Fruit fly (Drosophila melanogaster) whole organism, adult: ENCODE results near the gene phol.
A peak's percentile ranks its signal among the peaks of the same experiment; 100 is the strongest.

Experiments
- CG11617 ChIP-seq: fragments of 200-800 bp; sonication (Bioruptor generic); optimal IDR thresholded peaks from 2 replicates; lab custom pipeline; 2017; ENCODE audit warnings: mild to moderate bottlenecking, missing biosample characterization, missing genetic modification reagents, missing genetic modification characterization
- CG12768 ChIP-seq: fragments of 200-800 bp; sonication (Bioruptor generic); optimal IDR thresholded peaks from 2 replicates; lab custom pipeline; 2017; ENCODE audit warnings: missing biosample characterization, missing genetic modification characterization, mild to moderate bottlenecking, moderate library complexity, missing genetic modification reagents
- CG14711 ChIP-seq: fragments of 200-800 bp; sonication (Bioruptor generic); optimal IDR thresholded peaks from 2 replicates; lab custom pipeline; 2018; ENCODE audit warnings: missing biosample characterization, mild to moderate bottlenecking, missing genetic modification characterization, moderate library complexity
- CG1620 ChIP-seq: fragments of 200-800 bp; sonication (Bioruptor generic); optimal IDR thresholded peaks from 2 replicates; lab custom pipeline; 2016; ENCODE audit warnings: missing biosample characterization, missing genetic modification characterization
- CG33017 ChIP-seq: fragments of 200-800 bp; sonication (Bioruptor generic); optimal IDR thresholded peaks from 2 replicates; lab custom pipeline; 2018; ENCODE audit warnings: missing biosample characterization, mild to moderate bottlenecking, missing genetic modification characterization, moderate library complexity
- CG5204 ChIP-seq: fragments of 200-800 bp; sonication (Bioruptor generic); optimal IDR thresholded peaks from 2 replicates; lab custom pipeline; 2016; ENCODE audit warnings: missing biosample characterization, missing genetic modification characterization
- CG7045 ChIP-seq: fragments of 200-800 bp; sonication (Bioruptor generic); optimal IDR thresholded peaks from 2 replicates; lab custom pipeline; 2017; ENCODE audit warnings: missing biosample characterization, mild to moderate bottlenecking, missing genetic modification characterization
- CG7101 ChIP-seq: fragments of 200-800 bp; sonication (Bioruptor generic); optimal IDR thresholded peaks from 2 replicates; lab custom pipeline; 2018; ENCODE audit warnings: missing biosample characterization, mild to moderate bottlenecking, missing genetic modification characterization, moderate library complexity
- Clk ChIP-seq: fragments of 200-800 bp; sonication (Bioruptor generic); optimal IDR thresholded peaks from 2 replicates; lab custom pipeline; 2017; ENCODE audit warnings: missing biosample characterization, missing genetic modification characterization
- Crg-1 ChIP-seq: fragments of 200-800 bp; sonication (Bioruptor generic); optimal IDR thresholded peaks from 2 replicates; lab custom pipeline; 2016; ENCODE audit warnings: missing biosample characterization, missing genetic modification characterization
- Hr96 ChIP-seq: fragments of 200-800 bp; sonication (Bioruptor generic); optimal IDR thresholded peaks from 2 replicates; lab custom pipeline; 2016; ENCODE audit warnings: missing biosample characterization, missing genetic modification characterization
- Mnt ChIP-seq: fragments of 200-800 bp; sonication (Bioruptor generic); optimal IDR thresholded peaks from 2 replicates; lab custom pipeline; 2016; ENCODE audit warnings: missing biosample characterization, mild to moderate bottlenecking, missing genetic modification characterization
- bab1 ChIP-seq: fragments of 200-800 bp; sonication (Bioruptor generic); optimal IDR thresholded peaks from 3 replicates; lab custom pipeline; 2019; ENCODE audit warnings: missing biosample characterization, mild to moderate bottlenecking, missing genetic modification characterization, moderate library complexity
- cic ChIP-seq: fragments of 200-800 bp; sonication (Bioruptor generic); optimal IDR thresholded peaks from 2 replicates; lab custom pipeline; 2017; ENCODE audit warnings: missing biosample characterization, mild to moderate bottlenecking, missing genetic modification characterization, moderate library complexity
- cnc ChIP-seq, 2 experiments: fragments of >200 bp; optimal IDR thresholded peaks; 2 replicates each; lab custom pipeline; 2017
- kay ChIP-seq: fragments of 200-800 bp; sonication (Bioruptor generic); peaks from one replicate; lab custom pipeline; 2016; ENCODE audit warnings: missing biosample characterization, missing genetic modification characterization, borderline replicate concordance
- ovo ChIP-seq: fragments of 200-800 bp; sonication (Bioruptor generic); optimal IDR thresholded peaks from 2 replicates; lab custom pipeline; 2016; ENCODE audit warnings: missing biosample characterization, missing genetic modification characterization
- pad ChIP-seq: fragments of 200-800 bp; sonication (Bioruptor generic); optimal IDR thresholded peaks from 3 replicates; lab custom pipeline; 2017; ENCODE audit warnings: missing biosample characterization, missing genetic modification characterization, mild to moderate bottlenecking, moderate library complexity, missing genetic modification reagents
- tj ChIP-seq: fragments of 200-800 bp; sonication (Bioruptor generic); optimal IDR thresholded peaks from 3 replicates; lab custom pipeline; 2017; ENCODE audit warnings: missing biosample characterization, mild to moderate bottlenecking, missing genetic modification characterization, moderate library complexity
- toe ChIP-seq: fragments of 200-800 bp; sonication (Bioruptor generic); optimal IDR thresholded peaks from 2 replicates; lab custom pipeline; 2016; ENCODE audit warnings: missing biosample characterization, missing genetic modification characterization

phol gene

dm6 chr3L:9441907-9442479 lies 14.1 kb downstream of the phol start, which contains the start of the genes Bet3 and Nf-YA:
Gene Bet3 (minus strand): TSS chr3L:9442267.
Gene Nf-YA (minus strand): TSS chr3L:9442267.
- peak; percentile 38 for TF ChIP-seq bab1 (GFP tag; lab: Kevin White, UChicago)
- TF ChIP-seq Clk, result no peak
- peak; percentile 68 for TF ChIP-seq Crg-1 (GFP tag; lab: Kevin White, UChicago)
- TF ChIP-seq CG11617 (GFP tag; lab: Kevin White, UChicago), result peak; percentile 36
- no peak for TF ChIP-seq cnc (optimal IDR thresholded peaks at IDR 0.05; lab: Kevin White, UChicago)
- peak; percentile 72 for TF ChIP-seq CG1620 (GFP tag; lab: Kevin White, UChicago)
- peak; percentile 4 for TF ChIP-seq CG7101 (tag; lab: Kevin White, UChicago)
- no peak for TF ChIP-seq CG33017
- peak; percentile 10 for TF ChIP-seq CG12768
- TF ChIP-seq CG7045, result peak; percentile 50
- TF ChIP-seq cic (GFP tag; lab: Kevin White, UChicago), result peak; percentile 58
- no peak for TF ChIP-seq kay (GFP tag; lab: Kevin White, UChicago)
- peak; percentile 78 for TF ChIP-seq toe (GFP tag; lab: Kevin White, UChicago)
- TF ChIP-seq CG14711 (tag; lab: Kevin White, UChicago), result peak; percentile 97
- TF ChIP-seq Hr96 (GFP tag; lab: Kevin White, UChicago), result peak; percentile 60
- TF ChIP-seq pad (GFP tag; lab: Kevin White, UChicago), result peak; percentile 35
- no peak for TF ChIP-seq CG5204 (GFP tag; lab: Kevin White, UChicago)
- TF ChIP-seq Mnt (GFP tag; lab: Kevin White, UChicago), result peak; percentile 56
- peak; percentile 50 for TF ChIP-seq ovo (GFP tag; lab: Kevin White, UChicago)
- no peak for TF ChIP-seq tj (GFP tag; lab: Kevin White, UChicago)

dm6 chr3L:9438858-9439257 lies 17.2 kb downstream of the phol start:
- TF ChIP-seq bab1 (GFP tag; lab: Kevin White, UChicago) (no peak), Hr96 (GFP tag; lab: Kevin White, UChicago) (no peak), CG12768 (no peak), Clk (no peak), CG1620 (GFP tag; lab: Kevin White, UChicago) (no peak), CG5204 (GFP tag; lab: Kevin White, UChicago) (no peak), cnc (optimal IDR thresholded peaks at IDR 0.05; lab: Kevin White, UChicago) (no peak), CG14711 (tag; lab: Kevin White, UChicago) (no peak), CG7045 (no peak), tj (GFP tag; lab: Kevin White, UChicago) (no peak), CG7101 (tag; lab: Kevin White, UChicago) (no peak), ovo (GFP tag; lab: Kevin White, UChicago) (no peak), CG11617 (GFP tag; lab: Kevin White, UChicago) (no peak)

dm6 chr3L:9435831-9436230 lies 20.2 kb downstream of the phol start:
- peak; percentile 12 for TF ChIP-seq Mnt (GFP tag; lab: Kevin White, UChicago)
- no peak for TF ChIP-seq Clk

dm6 chr3L:9435315-9435714 lies 20.8 kb downstream of the phol start, which contains the start of gene CG42526:
Gene CG42526 (minus strand): TSS chr3L:9435399.
- TF ChIP-seq Hr96 (GFP tag; lab: Kevin White, UChicago) (peak; percentile 39), toe (GFP tag; lab: Kevin White, UChicago) (no peak), CG7101 (tag; lab: Kevin White, UChicago) (peak; percentile 62), CG14711 (tag; lab: Kevin White, UChicago) (peak; percentile 36), kay (GFP tag; lab: Kevin White, UChicago) (no peak), ovo (GFP tag; lab: Kevin White, UChicago) (no peak), CG5204 (GFP tag; lab: Kevin White, UChicago) (no peak), pad (GFP tag; lab: Kevin White, UChicago) (peak; percentile 26), CG11617 (GFP tag; lab: Kevin White, UChicago) (peak; percentile 43), Mnt (GFP tag; lab: Kevin White, UChicago) (peak; percentile 17), Clk (no peak), tj (GFP tag; lab: Kevin White, UChicago) (no peak), cnc (optimal IDR thresholded peaks at IDR 0.05; lab: Kevin White, UChicago) (no peak), Crg-1 (GFP tag; lab: Kevin White, UChicago) (no peak), CG33017 (no peak), CG1620 (GFP tag; lab: Kevin White, UChicago) (no peak), cic (GFP tag; lab: Kevin White, UChicago) (peak; percentile 50), CG12768 (peak; percentile 4), CG7045 (no peak), bab1 (GFP tag; lab: Kevin White, UChicago) (peak; percentile 41)

dm6 chr3L:9432810-9433587 lies 23.1 kb downstream of the phol start:
- no peak for TF ChIP-seq ovo (GFP tag; lab: Kevin White, UChicago)
- peak; percentile 25 for TF ChIP-seq cic (GFP tag; lab: Kevin White, UChicago)
- peak; percentile 11 for TF ChIP-seq Crg-1 (GFP tag; lab: Kevin White, UChicago)
- TF ChIP-seq cnc (optimal IDR thresholded peaks at IDR 0.05; lab: Kevin White, UChicago), result no peak
- TF ChIP-seq CG14711 (tag; lab: Kevin White, UChicago), result no peak
- TF ChIP-seq Clk, result no peak
- TF ChIP-seq CG1620 (GFP tag; lab: Kevin White, UChicago), result no peak
- no peak for TF ChIP-seq bab1 (GFP tag; lab: Kevin White, UChicago)
- TF ChIP-seq tj (GFP tag; lab: Kevin White, UChicago), result no peak
- TF ChIP-seq Hr96 (GFP tag; lab: Kevin White, UChicago), result no peak
